Worm (Caenorhabditis elegans): Measurements from ENCODE around the gene Y7A5A.5.

ce11 chrX:15740526-15740925 is 46.1 kb downstream of the Y7A5A.5 start, which contains the start of gene srg-64:
- TF ChIP-seq flt-1 (GFP tag; IDR thresholded peaks at IDR 0.05): no peak
- TF ChIP-seq T22C8.4 (GFP tag; IDR thresholded peaks at IDR 0.05): no peak
- no peak for TF ChIP-seq cog-1 (tag; optimal IDR thresholded peaks at IDR 0.05)
- no peak for TF ChIP-seq ztf-23 (GFP tag; IDR thresholded peaks at IDR 0.05)
- TF ChIP-seq tab-1 (GFP tag; IDR thresholded peaks at IDR 0.05): no peak
- no peak for TF ChIP-seq med-1 (GFP tag; optimal IDR thresholded peaks at IDR 0.05; ENCODE audit: insufficient read depth)

Data from whole organism, midembryonic.